Worm (Caenorhabditis elegans): ENCODE measurements around the gene W04D12.1.
A peak's percentile ranks its signal among the peaks of the same experiment; 100 is the strongest.

The W04D12.1 gene

DNA sequence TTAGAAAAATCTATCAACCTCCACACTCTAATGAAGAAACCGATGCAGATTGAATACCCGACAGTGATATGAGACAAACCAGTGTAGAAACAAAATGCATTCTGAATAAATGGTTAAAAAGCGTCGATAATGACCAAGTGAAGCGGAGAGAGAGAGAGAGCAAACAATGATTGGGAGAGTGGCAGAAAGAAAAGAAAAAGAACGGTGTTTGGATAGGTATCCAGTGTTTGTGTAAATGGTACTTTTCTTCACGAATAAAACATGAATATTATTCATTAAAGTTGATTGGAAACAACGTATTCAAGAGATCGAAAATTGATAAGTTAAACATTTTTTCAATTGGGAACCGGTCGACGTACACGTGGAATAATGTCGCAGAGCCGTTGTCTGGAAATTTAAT lies 32.7 kb downstream of the W04D12.1 start, which contains the start of gene F01F1.15:
Gene F01F1.15, minus strand, starts transcription at position 101 of the 400 bp plus-strand sequence.
- TF ChIP-seq efl-1 (optimal IDR thresholded peaks at IDR 0.05): no peak
- TF ChIP-seq efl-1 (GFP tag; optimal IDR thresholded peaks at IDR 0.05 in 1 of 2): no peak
- TF ChIP-seq snu-23 (GFP tag; optimal IDR thresholded peaks at IDR 0.05): no peak
- no peak for TF ChIP-seq blmp-1 (tag; optimal IDR thresholded peaks at IDR 0.05)
- no peak for TF ChIP-seq swsn-7 (tag; optimal IDR thresholded peaks at IDR 0.05)
- no peak for TF ChIP-seq nhr-90 (tag; optimal IDR thresholded peaks at IDR 0.05; ENCODE audit: poor library complexity)
- TF ChIP-seq lin-14 (GFP tag; optimal IDR thresholded peaks at IDR 0.05): no peak
- no peak for TF ChIP-seq pax-3 (tag; optimal IDR thresholded peaks at IDR 0.05)
- no peak for TF ChIP-seq lin-13 (GFP tag; optimal IDR thresholded peaks at IDR 0.05)
- no peak for TF ChIP-seq lsy-2 (tag; optimal IDR thresholded peaks at IDR 0.05)
- no peak for TF ChIP-seq zip-4 (GFP tag; optimal IDR thresholded peaks at IDR 0.05)
- no peak for TF ChIP-seq egl-13 (tag; optimal IDR thresholded peaks at IDR 0.05)
- no peak for TF ChIP-seq fos-1 (tag; optimal IDR thresholded peaks at IDR 0.05)
- no peak for TF ChIP-seq mep-1 (tag; optimal IDR thresholded peaks at IDR 0.05)
- TF ChIP-seq vab-15 (tag; optimal IDR thresholded peaks at IDR 0.05): no peak
- no peak for TF ChIP-seq unc-98 (GFP tag; IDR thresholded peaks at IDR 0.05)
- TF ChIP-seq F16B12.6 (tag; optimal IDR thresholded peaks at IDR 0.05): no peak
- no peak for TF ChIP-seq egl-27 (tag; optimal IDR thresholded peaks at IDR 0.05)
- TF ChIP-seq tbx-2 (tag; optimal IDR thresholded peaks at IDR 0.05): no peak
- TF ChIP-seq mab-9 (GFP tag; IDR thresholded peaks at IDR 0.05): no peak
- no peak for TF ChIP-seq dpl-1 (GFP tag; optimal IDR thresholded peaks at IDR 0.05)

- TF ChIP-seq unc-98 (GFP tag; IDR thresholded peaks at IDR 0.05): peak; percentile 19; the same call in 1 of the 2 replicates
- TF ChIP-seq skn-1 (tag; optimal IDR thresholded peaks at IDR 0.05): peak; percentile 70
- no peak for TF ChIP-seq fkh-10 (GFP tag; optimal IDR thresholded peaks at IDR 0.05)
- TF ChIP-seq zag-1 (tag; optimal IDR thresholded peaks at IDR 0.05): no peak
- peak; percentile 51 for TF ChIP-seq zip-4 (GFP tag; optimal IDR thresholded peaks at IDR 0.05)
- TF ChIP-seq sptf-1 (tag; optimal IDR thresholded peaks at IDR 0.05): no peak
- peak; percentile 79 for TF ChIP-seq unc-86 (tag; optimal IDR thresholded peaks at IDR 0.05)
- peak; percentile 97 to 98 for TF ChIP-seq lin-35 (GFP tag; optimal IDR thresholded peaks at IDR 0.05)
- peak; percentile 89 for TF ChIP-seq nhr-20 (tag; optimal IDR thresholded peaks at IDR 0.05)
- peak; percentile 59 for TF ChIP-seq dsc-1 (tag; optimal IDR thresholded peaks at IDR 0.05)
- TF ChIP-seq jun-1 (tag; optimal IDR thresholded peaks at IDR 0.05): peak; percentile 72
- peak; percentile 89 for TF ChIP-seq swsn-7 (tag; optimal IDR thresholded peaks at IDR 0.05)
- TF ChIP-seq unc-30 (tag; optimal IDR thresholded peaks at IDR 0.05): no peak
- TF ChIP-seq elt-2 (tag; optimal IDR thresholded peaks at IDR 0.05): peak; percentile 52
- no peak for TF ChIP-seq tlp-1 (tag; optimal IDR thresholded peaks at IDR 0.05)
- peak; percentile 48 for TF ChIP-seq efl-3 (GFP tag; optimal IDR thresholded peaks at IDR 0.05)
- no peak for TF ChIP-seq nhr-28 (tag; optimal IDR thresholded peaks at IDR 0.05)
- peak; percentile 48 for TF ChIP-seq F16B12.6 (tag; optimal IDR thresholded peaks at IDR 0.05)
- TF ChIP-seq pax-3 (tag; optimal IDR thresholded peaks at IDR 0.05): peak; percentile 88
- no peak for TF ChIP-seq ces-1 (GFP tag; optimal IDR thresholded peaks at IDR 0.05)
- TF ChIP-seq ama-1 (optimal IDR thresholded peaks at IDR 0.05): no peak
- peak; percentile 96 for TF ChIP-seq nhr-85 (tag)
- TF ChIP-seq nhr-47 (tag; optimal IDR thresholded peaks at IDR 0.05): peak; percentile 93
- TF ChIP-seq fkh-8 (tag; optimal IDR thresholded peaks at IDR 0.05): peak; percentile 83
- no peak for TF ChIP-seq pqm-1 (tag; optimal IDR thresholded peaks at IDR 0.05)
- peak; percentile 83 for TF ChIP-seq lin-13 (GFP tag; optimal IDR thresholded peaks at IDR 0.05)
- TF ChIP-seq hlh-4 (tag; optimal IDR thresholded peaks at IDR 0.05): peak; percentile 50
- TF ChIP-seq nhr-19 (GFP tag; conservative IDR thresholded peaks at IDR 0.05): peak; percentile 89
- peak; percentile 2 for TF ChIP-seq snpc-4 (tag; optimal IDR thresholded peaks at IDR 0.05)
- peak; percentile 84 to 88 for TF ChIP-seq lsy-2 (tag; optimal IDR thresholded peaks at IDR 0.05)
- TF ChIP-seq fkh-4 (tag; optimal IDR thresholded peaks at IDR 0.05; ENCODE audit: borderline replicate concordance): peak; percentile 81
- TF ChIP-seq alr-1 (tag; optimal IDR thresholded peaks at IDR 0.05; ENCODE audit: borderline replicate concordance): no peak
- peak; percentile 81 for TF ChIP-seq blmp-1 (tag; optimal IDR thresholded peaks at IDR 0.05)
- no peak for TF ChIP-seq nhr-76 (tag; optimal IDR thresholded peaks at IDR 0.05)
- TF ChIP-seq ztf-11 (tag; optimal IDR thresholded peaks at IDR 0.05): peak in 1 of 2 experiments; percentile 95
- peak; percentile 54 for TF ChIP-seq nhr-77 (tag; optimal IDR thresholded peaks at IDR 0.05)
- TF ChIP-seq Y116A8C.19 (tag; optimal IDR thresholded peaks at IDR 0.05; ENCODE audit: borderline replicate concordance): peak; percentile 72
- TF ChIP-seq ceh-63 (GFP tag; optimal IDR thresholded peaks at IDR 0.05): no peak
- peak; percentile 69 to 82 (median 79) for TF ChIP-seq ceh-82 (tag; optimal IDR thresholded peaks at IDR 0.05)
Observed at ce11 chrIII:5871760-5872159, 35.0 kb downstream of the W04D12.1 start, which contains the start of the genes F01F1.11 and F01F1.3. F01F1.11 (minus strand) TSS chrIII:5871877. F01F1.3 (plus strand) TSS chrIII:5871938.
